Worm (Caenorhabditis elegans) whole organism, L2 larva: ENCODE measurements around the gene pgp-1.

Source experiments
- F13H6.1 ChIP-seq: sonication (generic microtip); optimal IDR thresholded peaks from 2 replicates; lab custom pipeline; 2016; ENCODE audit warnings: missing genetic modification characterization, missing compliant biosample characterization
- R02D3.7 ChIP-seq: fragments of 150-350 bp; optimal IDR thresholded peaks from 2 replicates; lab custom pipeline; 2014; ENCODE audit warnings: missing biosample characterization, missing genetic modification characterization
- Y55F3AM.14 ChIP-seq: fragments of 200-800 bp; sonication (Bioruptor generic); optimal IDR thresholded peaks from 2 replicates; lab custom pipeline; 2018; ENCODE audit warnings: mild to moderate bottlenecking, missing genetic modification characterization, missing compliant biosample characterization
- aly-2 ChIP-seq: fragments of 150-350 bp; optimal IDR thresholded peaks from 2 replicates; lab custom pipeline; 2014; ENCODE audit warnings: missing biosample characterization, missing genetic modification characterization
- blmp-1 ChIP-seq: sonication (generic microtip); optimal IDR thresholded peaks from 2 replicates; lab custom pipeline; 2017; ENCODE audit warnings: missing genetic modification characterization, mild to moderate bottlenecking, missing compliant biosample characterization, antibody characterized with exemption, moderate library complexity; ENCODE audit not compliant: insufficient read depth
- ceh-16 ChIP-seq: fragments of 150-350 bp; optimal IDR thresholded peaks from 2 replicates; lab custom pipeline; 2014; ENCODE audit warnings: missing biosample characterization, missing genetic modification characterization
- crh-2 ChIP-seq: sonication (generic microtip); optimal IDR thresholded peaks from 2 replicates; lab custom pipeline; 2017; ENCODE audit warnings: missing biosample characterization, missing genetic modification characterization
- dmd-4 ChIP-seq: sonication (generic microtip); optimal IDR thresholded peaks from 2 replicates; lab custom pipeline; 2017; ENCODE audit warnings: missing biosample characterization, missing genetic modification characterization
- elt-1 ChIP-seq: fragments of 150-350 bp; optimal IDR thresholded peaks from 2 replicates; lab custom pipeline; 2014; ENCODE audit warnings: missing biosample characterization, missing genetic modification characterization
- fos-1 ChIP-seq: fragments of 150-350 bp; optimal IDR thresholded peaks from 2 replicates; lab custom pipeline; 2014; ENCODE audit warnings: missing biosample characterization, missing genetic modification characterization
- gmeb-1 ChIP-seq: fragments of 150-350 bp; optimal IDR thresholded peaks from 2 replicates; lab custom pipeline; 2014; ENCODE audit warnings: missing biosample characterization, missing genetic modification characterization
- lin-11 ChIP-seq: fragments of 150-350 bp; sonication (generic microtip); optimal IDR thresholded peaks from 2 replicates; lab custom pipeline; 2014; ENCODE audit warnings: missing biosample characterization, missing genetic modification characterization, inconsistent platforms, mixed read lengths
- lin-13 ChIP-seq: fragments of 150-350 bp; optimal IDR thresholded peaks from 2 replicates; lab custom pipeline; 2014; ENCODE audit warnings: missing biosample characterization, missing genetic modification reagents, missing genetic modification characterization
- lin-39 ChIP-seq: fragments of 150-350 bp; optimal IDR thresholded peaks from 2 replicates; lab custom pipeline; 2014; ENCODE audit warnings: missing biosample characterization, missing genetic modification reagents, missing genetic modification characterization
- mab-5 ChIP-seq: fragments of 150-350 bp; optimal IDR thresholded peaks from 2 replicates; lab custom pipeline; 2014; ENCODE audit warnings: missing biosample characterization, missing genetic modification characterization
- mbf-1 ChIP-seq: sonication (generic microtip); optimal IDR thresholded peaks from 2 replicates; lab custom pipeline; 2017; ENCODE audit warnings: missing biosample characterization, missing genetic modification characterization
- nhr-10 ChIP-seq: sonication (generic microtip); optimal IDR thresholded peaks from 2 replicates; lab custom pipeline; 2017; ENCODE audit warnings: missing biosample characterization, missing genetic modification characterization
- nhr-12 ChIP-seq: fragments of 150-350 bp; optimal IDR thresholded peaks from 2 replicates; lab custom pipeline; 2014; ENCODE audit warnings: missing biosample characterization, missing genetic modification characterization
- nhr-129 ChIP-seq: fragments of 150-350 bp; optimal IDR thresholded peaks from 2 replicates; lab custom pipeline; 2014; ENCODE audit warnings: missing biosample characterization, missing genetic modification characterization
- nhr-21 ChIP-seq: fragments of 150-350 bp; optimal IDR thresholded peaks from 2 replicates; lab custom pipeline; 2014; ENCODE audit warnings: missing biosample characterization, missing genetic modification characterization
- nhr-25 ChIP-seq: fragments of 150-350 bp; sonication (generic microtip); optimal IDR thresholded peaks from 3 replicates; lab custom pipeline; 2014; ENCODE audit warnings: missing biosample characterization, missing genetic modification characterization
- nhr-6 ChIP-seq: fragments of 150-350 bp; optimal IDR thresholded peaks from 2 replicates; lab custom pipeline; 2014; ENCODE audit warnings: missing biosample characterization, missing genetic modification characterization
- nhr-77 ChIP-seq: fragments of 150-350 bp; optimal IDR thresholded peaks from 2 replicates; lab custom pipeline; 2014; ENCODE audit warnings: missing biosample characterization, missing genetic modification characterization
- peb-1 ChIP-seq: fragments of 150-350 bp; optimal IDR thresholded peaks from 2 replicates; lab custom pipeline; 2014; ENCODE audit warnings: missing biosample characterization, missing genetic modification characterization
- sem-4 ChIP-seq: fragments of 150-350 bp; optimal IDR thresholded peaks from 2 replicates; lab custom pipeline; 2014; ENCODE audit warnings: missing biosample characterization, missing genetic modification reagents, missing genetic modification characterization
- skn-1 ChIP-seq: sonication (generic microtip); optimal IDR thresholded peaks from 2 replicates; lab custom pipeline; 2017; ENCODE audit warnings: missing biosample characterization, missing genetic modification characterization
- sma-3 ChIP-seq: sonication (generic microtip); optimal IDR thresholded peaks from 2 replicates; lab custom pipeline; 2016; ENCODE audit warnings: missing genetic modification reagents, missing genetic modification characterization, missing compliant biosample characterization
- sma-9 ChIP-seq, 2 experiments: fragments of 150-350 bp in 1 of 2; sonication (generic microtip) in 1 of 2; optimal IDR thresholded peaks; 2 replicates each; lab custom pipeline; 2014 to 2016; ENCODE audit warnings: missing genetic modification characterization in 2 of 2, mild to moderate bottlenecking in 1 of 2, missing biosample characterization in 1 of 2, missing compliant biosample characterization in 1 of 2, missing genetic modification reagents in 1 of 2, moderate library complexity in 1 of 2
- snpc-4 ChIP-seq: fragments of 150-350 bp; optimal IDR thresholded peaks from 2 replicates; lab custom pipeline; 2014; ENCODE audit warnings: missing biosample characterization, missing genetic modification characterization
- unc-39 ChIP-seq: fragments of 150-350 bp; optimal IDR thresholded peaks from 2 replicates; lab custom pipeline; 2014; ENCODE audit warnings: missing biosample characterization, missing genetic modification characterization
- unc-55 ChIP-seq: fragments of 150-350 bp; sonication (generic microtip); optimal IDR thresholded peaks from 3 replicates; lab custom pipeline; 2014; ENCODE audit warnings: missing biosample characterization, missing genetic modification reagents, missing genetic modification characterization
- ztf-11 ChIP-seq: sonication (generic microtip); optimal IDR thresholded peaks from 2 replicates; lab custom pipeline; 2017; ENCODE audit warnings: missing biosample characterization, missing genetic modification characterization
- ztf-4 ChIP-seq: fragments of 150-350 bp; optimal IDR thresholded peaks from 2 replicates; lab custom pipeline; 2014; ENCODE audit warnings: missing biosample characterization, missing genetic modification characterization

The pgp-1 gene

ce11 chrIV:12551944-12552343 lies 47.0 kb downstream of the pgp-1 start:
- no peak for TF ChIP-seq dmd-4 (tag; lab: Kevin White, UChicago)
- no peak for TF ChIP-seq lin-39 (tag; lab: Kevin White, UChicago)
- no peak for TF ChIP-seq sma-3
- no peak for TF ChIP-seq sma-9 (GFP tag; optimal IDR thresholded peaks at IDR 0.05; lab: Kevin White, UChicago)
- no peak for TF ChIP-seq sma-9 (tag; optimal IDR thresholded peaks at IDR 0.05; lab: Kevin White, UChicago)
- TF ChIP-seq mab-5 (tag; lab: Kevin White, UChicago): no peak
- TF ChIP-seq nhr-10 (tag; lab: Kevin White, UChicago): no peak
- TF ChIP-seq snpc-4 (tag; lab: Kevin White, UChicago): no peak
- no peak for TF ChIP-seq nhr-25 (tag; lab: Kevin White, UChicago)
- no peak for TF ChIP-seq mbf-1
- no peak for TF ChIP-seq unc-55 (GFP tag; lab: Kevin White, UChicago)
- TF ChIP-seq ztf-11 (tag; lab: Kevin White, UChicago): no peak
- no peak for TF ChIP-seq F13H6.1
- no peak for TF ChIP-seq gmeb-1
- no peak for TF ChIP-seq sem-4 (tag; lab: Kevin White, UChicago)
- TF ChIP-seq blmp-1 (tag; lab: Kevin White, UChicago): no peak
- TF ChIP-seq ztf-4 (tag; lab: Kevin White, UChicago): no peak
- no peak for TF ChIP-seq lin-11 (tag; lab: Kevin White, UChicago)
- no peak for TF ChIP-seq peb-1
- no peak for TF ChIP-seq nhr-6 (tag; lab: Kevin White, UChicago)

- TF ChIP-seq peb-1: no peak
- no peak for TF ChIP-seq nhr-25 (tag; lab: Kevin White, UChicago)
- no peak for TF ChIP-seq nhr-77 (tag; lab: Kevin White, UChicago)
- TF ChIP-seq ceh-16 (tag; lab: Kevin White, UChicago): no peak
- no peak for TF ChIP-seq elt-1 (tag; lab: Kevin White, UChicago)
- no peak for TF ChIP-seq lin-11 (tag; lab: Kevin White, UChicago)
- TF ChIP-seq nhr-21 (tag; lab: Kevin White, UChicago): no peak
- no peak for TF ChIP-seq ztf-11 (tag; lab: Kevin White, UChicago)
- TF ChIP-seq mab-5 (tag; lab: Kevin White, UChicago): no peak
- no peak for TF ChIP-seq Y55F3AM.14 (GFP tag; lab: Kevin White, UChicago)
- no peak for TF ChIP-seq R02D3.7 (tag; lab: Kevin White, UChicago)
- TF ChIP-seq unc-39: no peak
- no peak for TF ChIP-seq dmd-4 (tag; lab: Kevin White, UChicago)
- no peak for TF ChIP-seq lin-13 (GFP tag; lab: Kevin White, UChicago)
- no peak for TF ChIP-seq nhr-12 (tag; lab: Kevin White, UChicago)
- no peak for TF ChIP-seq snpc-4 (tag; lab: Kevin White, UChicago)
- TF ChIP-seq aly-2 (tag; lab: Kevin White, UChicago): no peak
- no peak for TF ChIP-seq skn-1
- TF ChIP-seq unc-55 (GFP tag; lab: Kevin White, UChicago): no peak
These were observed 50.0 kb downstream of the pgp-1 start for ce11 chrIV:12549014-12549413.

- no peak for TF ChIP-seq aly-2 (tag; lab: Kevin White, UChicago)
These were observed 51.1 kb downstream of the pgp-1 start, which contains the start of gene ipmk-1 for ce11 chrIV:12547824-12548223. Gene ipmk-1, plus strand, starts transcription at chrIV:12548124.

- TF ChIP-seq fos-1 (tag; lab: Kevin White, UChicago): no peak
These were observed 53.1 kb downstream of the pgp-1 start for ce11 chrIV:12545902-12546301.

ce11 chrIV:12545393-12545792 lies 53.6 kb downstream of the pgp-1 start:
- TF ChIP-seq unc-55 (GFP tag; lab: Kevin White, UChicago) (peak; percentile 50), crh-2 (peak; percentile 24), nhr-10 (tag; lab: Kevin White, UChicago) (no peak)
- TF ChIP-seq, all 48 proteins: peak for 2

ce11 chrIV:12544624-12545023 lies 54.3 kb downstream of the pgp-1 start:
- TF ChIP-seq nhr-129 (no peak), dmd-4 (tag; lab: Kevin White, UChicago) (no peak)
